Worm (Caenorhabditis elegans): ENCODE measurements around the gene srh-70.

The srh-70 gene

ce11 chrII:12519616-12520015 is 957 bp upstream of the srh-70 start, which contains the start of gene ceh-99:
ceh-99 (plus strand) TSS chrII:12519981.
- TF ChIP-seq dox-1 (GFP tag; IDR thresholded peaks at IDR 0.05) (no peak), tbx-9 (tag; optimal IDR thresholded peaks at IDR 0.05; ENCODE audit: borderline replicate concordance) (no peak), F57C9.4 (tag; optimal IDR thresholded peaks at IDR 0.05) (no peak), nhr-80 (tag; optimal IDR thresholded peaks at IDR 0.05) (no peak), madf-3 (GFP tag; IDR thresholded peaks at IDR 0.05) (0 out of 2 replicates have a peak, but pooled peaks have one; percentile 42), pbrm-1 (GFP tag; IDR thresholded peaks at IDR 0.05) (peak; percentile 53; the same call in 1 of the 2 replicates), madf-10 (tag; optimal IDR thresholded peaks at IDR 0.05) (no peak), ztf-25 (GFP tag; IDR thresholded peaks at IDR 0.05) (no peak), egl-44 (GFP tag; IDR thresholded peaks at IDR 0.05) (no peak), ccch-3 (GFP tag; optimal IDR thresholded peaks at IDR 0.05) (no peak), snpc-1.1 (tag; optimal IDR thresholded peaks at IDR 0.05; ENCODE audit: insufficient read depth) (no peak), lir-1 (GFP tag; conservative IDR thresholded peaks at IDR 0.05) (no peak), lag-1 (GFP tag; IDR thresholded peaks at IDR 0.05) (no peak), ama-1 (optimal IDR thresholded peaks at IDR 0.05) (no peak), ama-1 (GFP tag; optimal IDR thresholded peaks at IDR 0.05) (no peak), nfyb-1 (GFP tag; IDR thresholded peaks at IDR 0.05) (no peak), lin-54 (GFP tag; optimal IDR thresholded peaks at IDR 0.05) (no peak), madf-8 (GFP tag; conservative IDR thresholded peaks at IDR 0.05) (peak; percentile 50; the same call in 1 of the 2 replicates), C17E4.6 (GFP tag; IDR thresholded peaks at IDR 0.05) (no peak), ceh-91 (GFP tag; IDR thresholded peaks at IDR 0.05) (no peak), bed-2 (GFP tag; IDR thresholded peaks at IDR 0.05) (no peak), Y56A3A.18 (GFP tag; IDR thresholded peaks at IDR 0.05) (peak; percentile 14; the same call in 1 of the 2 replicates), T26A5.8 (tag; optimal IDR thresholded peaks at IDR 0.05) (no peak), B0336.3 (GFP tag; IDR thresholded peaks at IDR 0.05) (no peak), unc-130 (GFP tag; optimal IDR thresholded peaks at IDR 0.05) (no peak), nhr-179 (tag; optimal IDR thresholded peaks at IDR 0.05) (no peak), chd-7 (tag; optimal IDR thresholded peaks at IDR 0.05) (no peak), F57A8.1 (GFP tag; optimal IDR thresholded peaks at IDR 0.05) (no peak), madf-6 (GFP tag; IDR thresholded peaks at IDR 0.05) (peak; percentile 76), tlf-1 (GFP tag; optimal IDR thresholded peaks at IDR 0.05) (no peak), hmg-1.2 (GFP tag; IDR thresholded peaks at IDR 0.05) (peak; percentile 45; the same call in 1 of the 2 replicates), athp-1 (tag; optimal IDR thresholded peaks at IDR 0.05) (no peak), cebp-2 (GFP tag; IDR thresholded peaks at IDR 0.05) (no peak), ceh-27 (GFP tag; optimal IDR thresholded peaks at IDR 0.05) (no peak), Y53F4B.3 (GFP tag; IDR thresholded peaks at IDR 0.05) (no peak), egrh-3 (GFP tag; IDR thresholded peaks at IDR 0.05) (no peak), efl-1 (GFP tag; optimal IDR thresholded peaks at IDR 0.05) (peak; percentile 73), unc-62 (GFP tag; optimal IDR thresholded peaks at IDR 0.05) (no peak), ekl-4 (GFP tag; IDR thresholded peaks at IDR 0.05) (no peak), attf-5 (GFP tag; optimal IDR thresholded peaks at IDR 0.05) (no peak), fkh-3 (tag; optimal IDR thresholded peaks at IDR 0.05) (no peak), Y67H2A.10 (GFP tag; conservative IDR thresholded peaks at IDR 0.05) (no peak), F55B11.4 (tag; optimal IDR thresholded peaks at IDR 0.05; ENCODE audit: borderline replicate concordance, insufficient read depth) (no peak), F52B5.7 (tag; optimal IDR thresholded peaks at IDR 0.05) (no peak), rec-8 (tag; optimal IDR thresholded peaks at IDR 0.05) (no peak), hsf-1 (GFP tag; IDR thresholded peaks at IDR 0.05) (peak; percentile 11; the same call in 1 of the 2 replicates)

All from whole organism, young adult.